Worm (Caenorhabditis elegans) whole organism, midembryonic: ENCODE data around the gene daf-2.

Source experiments
- cog-1 ChIP-seq: sonication (generic microtip); optimal IDR thresholded peaks from 2 replicates; lab custom pipeline; 2016; ENCODE audit warnings: missing genetic modification characterization, missing compliant biosample characterization
- flt-1 ChIP-seq: fragments of 200-800 bp; sonication (Bioruptor generic); IDR thresholded peaks from 2 replicates; pipeline ENCODE4 v1.3.6; 2022; ENCODE audit warnings: missing genetic modification characterization, missing compliant biosample characterization
- klf-2 ChIP-seq: fragments of 200-800 bp; sonication (Bioruptor generic); conservative IDR thresholded peaks from 2 replicates; pipeline ENCODE4 v1.3.6; 2022; ENCODE audit warnings: missing genetic modification reagents, missing genetic modification characterization, missing compliant biosample characterization
- med-1 ChIP-seq: sonication (generic microtip); optimal IDR thresholded peaks from 2 replicates; lab custom pipeline; 2017; ENCODE audit warnings: missing genetic modification characterization, mild to moderate bottlenecking, missing compliant biosample characterization, antibody characterized with exemption, missing genetic modification reagents; ENCODE audit not compliant: insufficient read depth
- ref-1 ChIP-seq: fragments of 200-800 bp; sonication (Bioruptor generic); conservative IDR thresholded peaks from 2 replicates; pipeline ENCODE4 v1.3.6; 2022; ENCODE audit warnings: missing genetic modification reagents, missing genetic modification characterization, missing compliant biosample characterization
- tab-1 ChIP-seq: fragments of 200-800 bp; sonication (Bioruptor generic); IDR thresholded peaks from 2 replicates; pipeline ENCODE4 v1.3.6; 2022; ENCODE audit warnings: missing genetic modification characterization, missing compliant biosample characterization
- ztf-23 ChIP-seq: fragments of 200-800 bp; sonication (Bioruptor generic); IDR thresholded peaks from 2 replicates; pipeline ENCODE4 v1.3.6; 2022; ENCODE audit warnings: missing genetic modification reagents, missing genetic modification characterization, missing compliant biosample characterization
- ztf-29 ChIP-seq: fragments of 200-800 bp; sonication (Bioruptor generic); IDR thresholded peaks from 2 replicates; pipeline ENCODE4 v1.3.6; 2022; ENCODE audit warnings: missing genetic modification reagents, missing genetic modification characterization, missing compliant biosample characterization

DNA sequence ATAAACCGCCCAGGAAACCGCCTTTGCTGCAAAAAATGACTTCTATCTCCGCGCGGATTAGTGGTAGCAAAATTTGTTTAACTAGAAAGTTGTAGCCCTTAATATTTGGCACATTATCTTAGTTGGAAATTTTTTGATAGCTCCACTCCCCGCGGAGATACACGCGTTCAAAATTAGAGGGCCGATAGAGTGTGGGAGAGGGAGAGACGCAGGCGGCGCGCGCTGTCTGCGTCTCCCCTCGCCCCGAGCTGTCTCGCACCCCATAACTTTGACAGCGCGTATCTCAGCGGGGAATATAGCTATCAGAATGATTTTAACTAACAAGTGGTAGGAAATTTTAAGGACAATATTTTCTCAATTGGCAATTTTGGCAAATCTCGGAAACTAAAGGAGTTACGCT is 22.4 kb upstream of the daf-2 start:
- TF ChIP-seq flt-1 (GFP tag; lab: Robert Waterston, UW) (no peak), klf-2 (GFP tag; lab: Robert Waterston, UW) (no peak), ztf-23 (no peak), ref-1 (GFP tag; lab: Robert Waterston, UW) (no peak), cog-1 (no peak), ztf-29 (GFP tag; lab: Robert Waterston, UW) (no peak), med-1 (GFP tag; lab: Kevin White, UChicago) (no peak), tab-1 (GFP tag; lab: Robert Waterston, UW) (no peak)
